Fruit fly (Drosophila melanogaster): ENCODE results near the gene TfIIEalpha.

The TfIIEalpha gene

DNA sequence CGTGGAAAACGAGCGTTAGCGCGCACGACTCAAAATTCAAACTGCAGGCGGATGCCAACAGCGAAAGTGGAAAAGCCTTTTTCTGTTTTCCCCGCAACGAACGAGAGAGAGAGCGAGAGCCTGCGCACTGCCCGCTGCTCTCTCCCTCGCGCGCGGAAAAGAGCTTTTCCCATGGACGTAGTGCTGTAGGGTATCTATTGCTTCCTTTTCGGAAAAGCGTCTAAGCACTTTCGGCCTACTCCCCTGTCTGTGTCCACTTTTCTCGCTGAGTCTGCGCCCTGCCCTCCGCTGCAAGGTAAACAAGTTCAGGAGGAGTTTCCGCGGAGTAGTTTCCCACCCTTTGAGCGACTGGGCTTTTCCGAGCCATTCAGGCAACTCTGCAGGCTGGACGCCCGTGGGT lies 1.5 kb upstream of the TfIIEalpha start, which contains the start of gene CG32085 (continued):
- TF ChIP-seq sim (GFP tag; IDR thresholded peaks at IDR 0.05) (no peak), CG13123 (GFP tag; optimal IDR thresholded peaks at IDR 0.05) (no peak), CG9876 (GFP tag; optimal IDR thresholded peaks at IDR 0.05) (peak; percentile 28), Scr (GFP tag; IDR thresholded peaks at IDR 0.05; ENCODE audit: partially characterized antibody) (peak; percentile 14; the same call in 1 of the 2 replicates), E2f2 (GFP tag; IDR thresholded peaks at IDR 0.05) (peak; percentile 47), CG2678 (tag; optimal IDR thresholded peaks at IDR 0.05) (peak; percentile 59), CG16815 (GFP tag; optimal IDR thresholded peaks at IDR 0.05) (peak; percentile 8), vfl (GFP tag; optimal IDR thresholded peaks at IDR 0.05) (peak; percentile 24), CG2120 (GFP tag; optimal IDR thresholded peaks at IDR 0.05) (peak; percentile 89), corto (GFP tag; optimal IDR thresholded peaks at IDR 0.05) (no peak), Adf1 (GFP tag; IDR thresholded peaks at IDR 0.05) (peak; percentile 41; the same call in 1 of the 2 replicates), onecut (GFP tag; IDR thresholded peaks at IDR 0.05) (peak; percentile 69), trh (GFP tag; optimal IDR thresholded peaks at IDR 0.05) (no peak), CG6175 (GFP tag; IDR thresholded peaks at IDR 0.05) (peak; percentile 66; the same call in 1 of the 3 replicates), kah (GFP tag; optimal IDR thresholded peaks at IDR 0.05) (no peak), Dip3 (GFP tag; optimal IDR thresholded peaks at IDR 0.05) (peak; percentile 41), CG17361 (GFP tag; IDR thresholded peaks at IDR 0.05) (0 out of 3 replicates have a peak, but pooled peaks have one; percentile 27), Atf-2 (GFP tag; optimal IDR thresholded peaks at IDR 0.05) (no peak), pnt (GFP tag; optimal IDR thresholded peaks at IDR 0.05) (peak; percentile 40), slp2 (GFP tag; optimal IDR thresholded peaks at IDR 0.05) (peak; percentile 1), CG34376 (GFP tag; optimal IDR thresholded peaks at IDR 0.05) (peak; percentile 42), Lpt (GFP tag; optimal IDR thresholded peaks at IDR 0.05) (no peak), BEAF-32 (GFP tag; optimal IDR thresholded peaks at IDR 0.05) (no peak), z (GFP tag; IDR thresholded peaks at IDR 0.05) (0 out of 3 replicates have a peak, but pooled peaks have one; percentile 29), ro (GFP tag; IDR thresholded peaks at IDR 0.05) (no peak), Nf-YB (GFP tag; optimal IDR thresholded peaks at IDR 0.05) (no peak), Six4 (GFP tag; optimal IDR thresholded peaks at IDR 0.05) (peak; percentile 25), CG18476 (GFP tag; optimal IDR thresholded peaks at IDR 0.05) (no peak), CG3838 (GFP tag; optimal IDR thresholded peaks at IDR 0.05) (no peak), Sin3A (optimal IDR thresholded peaks at IDR 0.05) (no peak), CG12299 (tag; optimal IDR thresholded peaks at IDR 0.05) (no peak), CG2875 (GFP tag; optimal IDR thresholded peaks at IDR 0.05) (no peak), crol (GFP tag; IDR thresholded peaks at IDR 0.05) (peak; percentile 42; the same call in 1 of the 2 replicates), CG30403 (GFP tag; optimal IDR thresholded peaks at IDR 0.05) (peak; percentile 48), br (optimal IDR thresholded peaks at IDR 0.05) (no peak), CG2116 (GFP tag; optimal IDR thresholded peaks at IDR 0.05) (no peak), tll (GFP tag; optimal IDR thresholded peaks at IDR 0.05) (no peak), Hand (GFP tag; optimal IDR thresholded peaks at IDR 0.05) (peak; percentile 62), h (optimal IDR thresholded peaks at IDR 0.05) (no peak), Taf1 (GFP tag; IDR thresholded peaks at IDR 0.05) (peak; percentile 30; the same call in 1 of the 2 replicates), crp (GFP tag; optimal IDR thresholded peaks at IDR 0.05) (no peak), hkb (optimal IDR thresholded peaks at IDR 0.05) (no peak), hkb (GFP tag; IDR thresholded peaks at IDR 0.05) (peak; percentile 58), slbo (GFP tag; IDR thresholded peaks at IDR 0.05) (peak; percentile 82), CG18011 (GFP tag; optimal IDR thresholded peaks at IDR 0.05) (peak; percentile 51), CG8388 (GFP tag; optimal IDR thresholded peaks at IDR 0.05) (no peak), Hmr (GFP tag; optimal IDR thresholded peaks at IDR 0.05) (peak; percentile 80), ranshi (GFP tag; IDR thresholded peaks at IDR 0.05) (peak; percentile 72), sc (optimal IDR thresholded peaks at IDR 0.05) (no peak), sc (GFP tag; optimal IDR thresholded peaks at IDR 0.05) (no peak), otp (GFP tag; IDR thresholded peaks at IDR 0.05) (peak; percentile 56; the same call in 1 of the 3 replicates), Opbp (GFP tag; IDR thresholded peaks at IDR 0.05; ENCODE audit: partially characterized antibody) (no peak), E2f1 (GFP tag; IDR thresholded peaks at IDR 0.05) (peak; percentile 68)

All from whole organism, embryonic.